Worm (Caenorhabditis elegans): ENCODE data around the gene gmeb-1.

The gmeb-1 gene

ce11 chrII:65484-65883 lies 46.1 kb downstream of the gmeb-1 start:
- no peak for TF ChIP-seq ref-1 (GFP tag; conservative IDR thresholded peaks at IDR 0.05)

- TF ChIP-seq ref-1 (GFP tag; conservative IDR thresholded peaks at IDR 0.05) (no peak), flt-1 (GFP tag; IDR thresholded peaks at IDR 0.05) (peak; percentile 62; the same call in 1 of the 2 replicates), cog-1 (tag; optimal IDR thresholded peaks at IDR 0.05) (peak; percentile 90), tab-1 (GFP tag; IDR thresholded peaks at IDR 0.05) (no peak)
These were observed 47.0 kb downstream of the gmeb-1 start for ce11 chrII:66322-66721.

- TF ChIP-seq ztf-23 (GFP tag; IDR thresholded peaks at IDR 0.05) = no peak
- TF ChIP-seq ztf-29 (GFP tag; IDR thresholded peaks at IDR 0.05) = no peak
- no peak for TF ChIP-seq ref-1 (GFP tag; conservative IDR thresholded peaks at IDR 0.05)
- TF ChIP-seq tab-1 (GFP tag; IDR thresholded peaks at IDR 0.05) = no peak
- TF ChIP-seq flt-1 (GFP tag; IDR thresholded peaks at IDR 0.05) = no peak
- no peak for TF ChIP-seq T22C8.4 (GFP tag; IDR thresholded peaks at IDR 0.05)
- TF ChIP-seq klf-2 (GFP tag; conservative IDR thresholded peaks at IDR 0.05) = no peak
- TF ChIP-seq med-1 (GFP tag; optimal IDR thresholded peaks at IDR 0.05; ENCODE audit: insufficient read depth) = no peak
- no peak for TF ChIP-seq cog-1 (tag; optimal IDR thresholded peaks at IDR 0.05)
These were observed 48.3 kb downstream of the gmeb-1 start for ce11 chrII:67663-68062.

DNA sequence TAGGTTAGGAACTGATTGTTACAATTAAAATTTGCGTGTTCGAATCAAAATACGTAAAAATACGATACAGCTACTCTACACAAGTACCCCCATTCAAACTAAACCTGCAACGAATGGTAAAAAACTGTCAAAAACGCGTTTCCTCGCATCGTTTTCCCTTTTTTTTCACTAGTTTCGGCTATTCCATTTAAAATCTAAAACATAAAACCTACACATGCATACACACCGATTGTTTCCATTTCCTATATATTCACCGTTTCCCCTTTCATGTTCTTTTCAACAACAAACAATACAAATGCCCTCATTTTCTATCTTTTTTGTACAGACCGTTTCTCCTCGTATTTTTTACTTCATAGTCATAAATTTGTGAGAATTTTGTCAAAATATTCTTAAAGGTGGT lies 49.4 kb downstream of the gmeb-1 start:
- TF ChIP-seq T22C8.4 (GFP tag; IDR thresholded peaks at IDR 0.05) (no peak), klf-2 (GFP tag; conservative IDR thresholded peaks at IDR 0.05) (no peak), tab-1 (GFP tag; IDR thresholded peaks at IDR 0.05) (no peak), flt-1 (GFP tag; IDR thresholded peaks at IDR 0.05) (no peak), ztf-23 (GFP tag; IDR thresholded peaks at IDR 0.05) (no peak), ref-1 (GFP tag; conservative IDR thresholded peaks at IDR 0.05) (no peak), med-1 (GFP tag; optimal IDR thresholded peaks at IDR 0.05; ENCODE audit: insufficient read depth) (no peak), ztf-29 (GFP tag; IDR thresholded peaks at IDR 0.05) (no peak), cog-1 (tag; optimal IDR thresholded peaks at IDR 0.05) (no peak)

ce11 chrII:69354-69753 lies 50.0 kb downstream of the gmeb-1 start, which contains the start of gene egl-26:
Gene egl-26 (plus strand): TSS chrII:69654.
- TF ChIP-seq klf-2 (GFP tag; conservative IDR thresholded peaks at IDR 0.05) = no peak
- no peak for TF ChIP-seq med-1 (GFP tag; optimal IDR thresholded peaks at IDR 0.05; ENCODE audit: insufficient read depth)
- no peak for TF ChIP-seq ztf-29 (GFP tag; IDR thresholded peaks at IDR 0.05)
- no peak for TF ChIP-seq tab-1 (GFP tag; IDR thresholded peaks at IDR 0.05)
- TF ChIP-seq ztf-23 (GFP tag; IDR thresholded peaks at IDR 0.05) = no peak
- TF ChIP-seq flt-1 (GFP tag; IDR thresholded peaks at IDR 0.05) = no peak
- TF ChIP-seq ref-1 (GFP tag; conservative IDR thresholded peaks at IDR 0.05) = no peak
- no peak for TF ChIP-seq T22C8.4 (GFP tag; IDR thresholded peaks at IDR 0.05)
- TF ChIP-seq cog-1 (tag; optimal IDR thresholded peaks at IDR 0.05) = no peak
